Worm (Caenorhabditis elegans) whole organism, L4/young adult: Measurements from ENCODE around the gene Y62F5A.10.

Source experiments
- W03F9.2 ChIP-seq: fragments of 150-350 bp; optimal IDR thresholded peaks from 2 replicates; lab custom pipeline; 2014; ENCODE audit warnings: missing biosample characterization, missing genetic modification characterization
- dao-5 ChIP-seq: sonication (generic microtip); optimal IDR thresholded peaks from 2 replicates; lab custom pipeline; 2016; ENCODE audit warnings: missing genotype, missing genetic modification characterization, moderate library complexity, missing compliant biosample characterization
- him-1 ChIP-seq: sonication (generic microtip); optimal IDR thresholded peaks from 2 replicates; lab custom pipeline; 2016; ENCODE audit warnings: missing genotype, missing genetic modification reagents, missing genetic modification characterization, missing compliant biosample characterization

The Y62F5A.10 gene

ce11 chrII:11566970-11567711 is 45.7 kb downstream of the Y62F5A.10 start, which contains the start of gene F54D5.5:
Gene F54D5.5 (minus strand): TSS chrII:11567020.
- TF ChIP-seq him-1 (tag; lab: Kevin White, UChicago), result no peak
- no peak for TF ChIP-seq dao-5 (tag; lab: Kevin White, UChicago)
- TF ChIP-seq W03F9.2 (tag; lab: Kevin White, UChicago), result no peak

ce11 chrII:11568670-11569069 is 47.3 kb downstream of the Y62F5A.10 start:
- no peak for TF ChIP-seq him-1 (tag; lab: Kevin White, UChicago)
- TF ChIP-seq dao-5 (tag; lab: Kevin White, UChicago), result no peak
- TF ChIP-seq W03F9.2 (tag; lab: Kevin White, UChicago), result no peak

- no peak for TF ChIP-seq him-1 (tag; lab: Kevin White, UChicago)
- no peak for TF ChIP-seq dao-5 (tag; lab: Kevin White, UChicago)
- TF ChIP-seq W03F9.2 (tag; lab: Kevin White, UChicago), result no peak
These were observed 47.9 kb downstream of the Y62F5A.10 start, which contains the start of the genes F54D5.23 and F54D5.4 for ce11 chrII:11569213-11569868. Gene F54D5.23 (minus strand): TSS chrII:11569287. Gene F54D5.4 (plus strand): TSS chrII:11569818.

- no peak for TF ChIP-seq him-1 (tag; lab: Kevin White, UChicago)
These were observed 50.0 kb downstream of the Y62F5A.10 start, which contains the start of gene F54D5.3 for ce11 chrII:11571260-11571854. Gene F54D5.3 (plus strand): TSS chrII:11571805.
